Worm (Caenorhabditis elegans): ENCODE measurements around the gene ZK792.5.

ce11 chrIV:11636409-11636723, 51.6 kb downstream of the ZK792.5 start, which contains the start of gene F58B3.6:
- no peak for TF ChIP-seq lin-39 (tag; optimal IDR thresholded peaks at IDR 0.05)
- no peak for TF ChIP-seq snpc-4 (tag; optimal IDR thresholded peaks at IDR 0.05)
- no peak for TF ChIP-seq ZK546.5 (tag; optimal IDR thresholded peaks at IDR 0.05)
- no peak for TF ChIP-seq ceh-28 (tag; optimal IDR thresholded peaks at IDR 0.05)
- TF ChIP-seq unc-62 (GFP tag; optimal IDR thresholded peaks at IDR 0.05), result no peak
- no peak for TF ChIP-seq jun-1 (tag; optimal IDR thresholded peaks at IDR 0.05)
- TF ChIP-seq nhr-11 (tag; optimal IDR thresholded peaks at IDR 0.05), result no peak
